Worm (Caenorhabditis elegans) whole organism, L4 larva: ENCODE results near the gene F32D8.14.

Experiments used
- F10B5.3 ChIP-seq: sonication (generic microtip); optimal IDR thresholded peaks from 2 replicates; lab custom pipeline; 2016; ENCODE audit warnings: mild to moderate bottlenecking, missing genetic modification characterization, missing compliant biosample characterization
- F44E2.7 ChIP-seq: fragments of 200-800 bp; sonication (Bioruptor generic); IDR thresholded peaks from 2 replicates; pipeline ENCODE4 v2.1.2; 2022; ENCODE audit warnings: missing genetic modification characterization, missing compliant biosample characterization
- R02D3.7 ChIP-seq: fragments of 150-350 bp; sonication (generic microtip); optimal IDR thresholded peaks from 3 replicates; lab custom pipeline; 2014; ENCODE audit warnings: missing biosample characterization, missing genetic modification characterization
- Y75B8A.6 ChIP-seq: fragments of 200-800 bp; sonication (Bioruptor generic); IDR thresholded peaks from 2 replicates; pipeline ENCODE4 v1.3.6; 2022; ENCODE audit warnings: missing genetic modification reagents, missing genetic modification characterization, missing compliant biosample characterization
- aha-1 ChIP-seq: fragments of 150-350 bp; peaks from one replicate; lab custom pipeline; 2014; ENCODE audit warnings: missing biosample characterization, missing genetic modification characterization
- aly-2 ChIP-seq: sonication (generic microtip); optimal IDR thresholded peaks from 2 replicates; lab custom pipeline; 2018; ENCODE audit warnings: missing biosample characterization, missing genetic modification characterization
- arid-1 ChIP-seq: fragments of 200-800 bp; sonication (Bioruptor generic); conservative IDR thresholded peaks from 2 replicates; pipeline ENCODE4 v1.3.6; 2022; ENCODE audit warnings: missing genetic modification reagents, missing genetic modification characterization, missing compliant biosample characterization
- attf-4 ChIP-seq: sonication (generic microtip); optimal IDR thresholded peaks from 3 replicates; lab custom pipeline; 2017; ENCODE audit warnings: missing biosample characterization, missing genetic modification characterization
- ceh-28 ChIP-seq: fragments of 150-350 bp; optimal IDR thresholded peaks from 2 replicates; lab custom pipeline; 2014; ENCODE audit warnings: missing biosample characterization, missing genetic modification reagents, missing genetic modification characterization
- ceh-32 ChIP-seq: sonication (generic microtip); optimal IDR thresholded peaks from 2 replicates; lab custom pipeline; 2016; ENCODE audit warnings: mild to moderate bottlenecking, missing genetic modification characterization, missing compliant biosample characterization; ENCODE audit not compliant: poor library complexity
- ceh-44 ChIP-seq: fragments of 200-800 bp; sonication (Bioruptor generic); IDR thresholded peaks from 2 replicates; pipeline ENCODE4 v1.3.6; 2022; ENCODE audit warnings: missing genetic modification reagents, missing genetic modification characterization, missing compliant biosample characterization
- ceh-62 ChIP-seq: sonication (generic microtip); optimal IDR thresholded peaks from 2 replicates; lab custom pipeline; 2017; ENCODE audit warnings: missing biosample characterization, missing genetic modification characterization
- ceh-82 ChIP-seq: sonication (generic microtip); optimal IDR thresholded peaks from 2 replicates; lab custom pipeline; 2017; ENCODE audit warnings: missing biosample characterization, missing genetic modification characterization
- cey-2 ChIP-seq: sonication (generic microtip); optimal IDR thresholded peaks from 3 replicates; lab custom pipeline; 2017; ENCODE audit warnings: missing genetic modification characterization, mild to moderate bottlenecking, missing compliant biosample characterization, antibody characterized with exemption, borderline replicate concordance; ENCODE audit not compliant: insufficient read depth
- daf-19 ChIP-seq: fragments of 200-800 bp; sonication (Bioruptor generic); conservative IDR thresholded peaks from 2 replicates; pipeline ENCODE4 v1.3.6; 2022; ENCODE audit warnings: missing genetic modification characterization, missing compliant biosample characterization
- daf-8 ChIP-seq: fragments of 200-800 bp; sonication (Bioruptor generic); IDR thresholded peaks from 2 replicates; pipeline ENCODE4 v1.3.6; 2022; ENCODE audit warnings: missing genetic modification characterization, missing compliant biosample characterization
- dmd-8 ChIP-seq: fragments of 200-800 bp; sonication (Bioruptor generic); IDR thresholded peaks from 2 replicates; pipeline ENCODE4 v1.3.6; 2022; ENCODE audit warnings: missing genetic modification characterization, missing compliant biosample characterization
- dmd-9 ChIP-seq: fragments of 200-800 bp; sonication (Bioruptor generic); IDR thresholded peaks from 2 replicates; pipeline ENCODE4 v1.3.6; 2022; ENCODE audit warnings: missing genetic modification reagents, missing genetic modification characterization, missing compliant biosample characterization
- dpl-1 ChIP-seq: fragments of 150-350 bp; optimal IDR thresholded peaks from 2 replicates; lab custom pipeline; 2014; ENCODE audit warnings: missing biosample characterization, missing genetic modification reagents, missing genetic modification characterization
- dve-1 ChIP-seq: sonication (generic microtip); optimal IDR thresholded peaks from 2 replicates; lab custom pipeline; 2017; ENCODE audit warnings: antibody characterized with exemption, mild to moderate bottlenecking, missing genetic modification characterization, missing compliant biosample characterization; ENCODE audit not compliant: insufficient read depth
- gei-8 ChIP-seq: fragments of 200-800 bp; sonication (Bioruptor generic); optimal IDR thresholded peaks from 2 replicates; lab custom pipeline; 2018; ENCODE audit warnings: mild to moderate bottlenecking, missing genetic modification characterization, missing compliant biosample characterization
- hlh-11 ChIP-seq: fragments of 200-800 bp; sonication (Bioruptor generic); optimal IDR thresholded peaks from 2 replicates; lab custom pipeline; 2018; ENCODE audit warnings: mild to moderate bottlenecking, missing genetic modification characterization, missing compliant biosample characterization
- hlh-30 ChIP-seq: sonication (generic microtip); optimal IDR thresholded peaks from 2 replicates; lab custom pipeline; 2017; ENCODE audit warnings: antibody characterized with exemption, mild to moderate bottlenecking, missing genetic modification characterization, missing compliant biosample characterization; ENCODE audit not compliant: insufficient read depth
- hmg-1.1 ChIP-seq: fragments of 200-800 bp; sonication (Bioruptor generic); IDR thresholded peaks from 2 replicates; pipeline ENCODE4 v1.3.6; 2022; ENCODE audit warnings: missing genetic modification reagents, missing genetic modification characterization, missing compliant biosample characterization
- lim-7 ChIP-seq: fragments of 200-800 bp; sonication (Bioruptor generic); IDR thresholded peaks from 2 replicates; pipeline ENCODE4 v1.3.6; 2022; ENCODE audit warnings: missing genetic modification characterization, missing compliant biosample characterization
- lin-39 ChIP-seq: fragments of 150-350 bp; optimal IDR thresholded peaks from 2 replicates; lab custom pipeline; 2014; ENCODE audit warnings: missing biosample characterization, missing genetic modification reagents, missing genetic modification characterization
- mdl-1 ChIP-seq, 2 experiments: fragments of 150-350 bp in 1 of 2; sonication (generic microtip) in 1 of 2; optimal IDR thresholded peaks; 2 replicates each; lab custom pipeline; 2014 to 2017; ENCODE audit warnings: missing biosample characterization in 2 of 2, missing genetic modification characterization in 2 of 2
- mxl-3 ChIP-seq: fragments of 200-800 bp; sonication (Bioruptor generic); optimal IDR thresholded peaks from 2 replicates; lab custom pipeline; 2018; ENCODE audit warnings: mild to moderate bottlenecking, missing genetic modification characterization, missing compliant biosample characterization
- nhr-10 ChIP-seq: fragments of 150-350 bp; optimal IDR thresholded peaks from 2 replicates; lab custom pipeline; 2014; ENCODE audit warnings: missing biosample characterization, missing genetic modification characterization
- nhr-28 ChIP-seq: fragments of 150-350 bp; optimal IDR thresholded peaks from 2 replicates; lab custom pipeline; 2014; ENCODE audit warnings: missing biosample characterization, missing genetic modification characterization
- nhr-48 ChIP-seq: sonication (generic microtip); optimal IDR thresholded peaks from 2 replicates; lab custom pipeline; 2016; ENCODE audit warnings: mild to moderate bottlenecking, missing genetic modification characterization, missing compliant biosample characterization
- pha-4 ChIP-seq, 2 experiments: fragments of 150-350 bp in 1 of 2; fragments of 200-800 bp in 1 of 2; sonication (Bioruptor generic) in 1 of 2; IDR thresholded peaks in 1 of 2; optimal IDR thresholded peaks in 1 of 2; 2 replicates each; pipeline versions ENCODE4 v1.3.6 to Lab custom; 2014 to 2022; ENCODE audit warnings: missing genetic modification characterization in 2 of 2, missing genetic modification reagents in 2 of 2, missing biosample characterization in 1 of 2, missing compliant biosample characterization in 1 of 2
- pqm-1 ChIP-seq: sonication (generic microtip); optimal IDR thresholded peaks from 2 replicates; lab custom pipeline; 2017; ENCODE audit warnings: missing biosample characterization, missing genetic modification characterization
- rbr-2 ChIP-seq: sonication (generic microtip); optimal IDR thresholded peaks from 2 replicates; lab custom pipeline; 2016; ENCODE audit warnings: missing genotype, missing genetic modification characterization, missing compliant biosample characterization
- snpc-1.2 ChIP-seq: fragments of 200-800 bp; sonication (Bioruptor generic); IDR thresholded peaks from 2 replicates; pipeline ENCODE4 v1.3.6; 2022; ENCODE audit warnings: missing genetic modification reagents, missing genetic modification characterization, missing compliant biosample characterization
- unc-39 ChIP-seq: sonication (generic microtip); optimal IDR thresholded peaks from 2 replicates; lab custom pipeline; 2017; ENCODE audit warnings: missing biosample characterization, missing genetic modification characterization
- unc-62 ChIP-seq, 3 experiments: fragments of 150-350 bp in 1 of 3; sonication (generic microtip); optimal IDR thresholded peaks in 2 of 3; peaks in 1 of 3; 1 replicate in 1 of 3; 2 replicates in 2 of 3; lab custom pipeline; 2014 to 2017; ENCODE audit warnings: missing biosample characterization in 3 of 3, missing genetic modification characterization in 3 of 3, missing genetic modification reagents in 3 of 3, missing genotype in 1 of 3
- zag-1 ChIP-seq: fragments of 150-350 bp; optimal IDR thresholded peaks from 2 replicates; lab custom pipeline; 2014; ENCODE audit warnings: missing biosample characterization, missing genetic modification characterization
- zip-2 ChIP-seq: fragments of 150-350 bp; optimal IDR thresholded peaks from 2 replicates; lab custom pipeline; 2014; ENCODE audit warnings: missing biosample characterization, missing genetic modification characterization

F32D8.14 gene

ce11 chrV:10904795-10905194 is 10.2 kb upstream of the F32D8.14 start (continued):
- TF ChIP-seq cey-2 (no peak), hlh-30 (tag; lab: Kevin White, UChicago) (peak; percentile 13)

ce11 chrV:10903748-10904147 is 9.2 kb upstream of the F32D8.14 start, which contains the start of gene F32D8.15:
TSS of gene F32D8.15 (plus strand) at chrV:10904048.
- TF ChIP-seq ceh-82 (tag; lab: Kevin White, UChicago) (no peak), gei-8 (GFP tag; lab: Kevin White, UChicago) (no peak), daf-19 (GFP tag; lab: Robert Waterston, UW) (no peak), lin-39 (tag; lab: Kevin White, UChicago) (no peak), daf-8 (GFP tag; lab: Robert Waterston, UW) (no peak), dmd-9 (GFP tag; lab: Robert Waterston, UW) (no peak), rbr-2 (tag; lab: Kevin White, UChicago) (no peak), lim-7 (no peak), ceh-62 (tag; lab: Kevin White, UChicago) (no peak), nhr-28 (tag; lab: Kevin White, UChicago) (no peak)

- TF ChIP-seq snpc-1.2 (no peak), ceh-44 (GFP tag; lab: Robert Waterston, UW) (no peak), F44E2.7 (GFP tag; lab: Robert Waterston, UW) (no peak), hlh-11 (tag; lab: Kevin White, UChicago) (no peak), pha-4 (GFP tag; IDR thresholded peaks at IDR 0.05; lab: Robert Waterston, UW) (no peak), pha-4 (tag; optimal IDR thresholded peaks at IDR 0.05; lab: Kevin White, UChicago) (no peak), unc-39 (tag; lab: Kevin White, UChicago) (no peak), mdl-1 (tag; optimal IDR thresholded peaks at IDR 0.05; lab: Kevin White, UChicago) (no peak), Y75B8A.6 (no peak)
Observed at ce11 chrV:10902682-10903081, 8.1 kb upstream of the F32D8.14 start, which contains the start of gene F32D8.8. TSS of gene F32D8.8 (minus strand) at chrV:10902782.

ce11 chrV:10901125-10901524 is 6.5 kb upstream of the F32D8.14 start, which contains the start of gene spp-16:
TSS of gene spp-16 (minus strand) at chrV:10901303.
- peak; percentile 53 for TF ChIP-seq pqm-1 (tag; lab: Kevin White, UChicago)
- TF ChIP-seq dve-1 (tag; lab: Kevin White, UChicago) = peak; percentile 16
- peak; percentile 44 for TF ChIP-seq nhr-28 (tag; lab: Kevin White, UChicago)
- TF ChIP-seq Y75B8A.6 = no peak

- TF ChIP-seq unc-62 (GFP tag; optimal IDR thresholded peaks at IDR 0.05 in 1 of 2; lab: Kevin White, UChicago) (peak in 1 of 2 experiments; percentile 29), unc-62 (tag; optimal IDR thresholded peaks at IDR 0.05; lab: Kevin White, UChicago) (no peak), attf-4 (no peak)
Observed at ce11 chrV:10898629-10899028, 4.0 kb upstream of the F32D8.14 start.

DNA sequence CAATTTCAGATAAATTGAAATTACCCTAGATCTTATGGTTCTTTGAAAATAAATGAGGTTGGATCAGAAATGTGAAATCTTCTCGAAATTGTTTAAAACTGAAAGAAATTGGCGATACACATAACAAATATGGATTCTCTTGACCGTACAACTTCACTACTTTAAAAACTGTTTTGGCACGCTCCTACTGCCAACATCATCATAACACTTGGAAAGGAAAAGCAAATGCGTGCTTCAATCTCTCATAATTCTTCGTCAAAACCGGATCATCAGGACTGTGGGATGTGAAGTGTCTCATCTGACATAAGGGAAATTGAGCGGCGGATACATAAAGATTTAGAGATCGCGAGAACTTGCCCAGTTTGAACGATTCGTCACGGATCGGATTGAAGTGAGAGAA is 3.5 kb upstream of the F32D8.14 start, which contains the start of gene F32D8.7:
F32D8.7 (plus strand) TSS at position 329 of the 400 bp plus-strand sequence.
- TF ChIP-seq dmd-8 (GFP tag; lab: Robert Waterston, UW) (no peak), unc-62 (GFP tag; optimal IDR thresholded peaks at IDR 0.05 in 1 of 2; lab: Kevin White, UChicago) (peak in 1 of 2 experiments; percentile 90), unc-62 (tag; optimal IDR thresholded peaks at IDR 0.05; lab: Kevin White, UChicago) (no peak), nhr-10 (no peak), nhr-28 (tag; lab: Kevin White, UChicago) (peak; percentile 10), aha-1 (peak; percentile 81)

DNA sequence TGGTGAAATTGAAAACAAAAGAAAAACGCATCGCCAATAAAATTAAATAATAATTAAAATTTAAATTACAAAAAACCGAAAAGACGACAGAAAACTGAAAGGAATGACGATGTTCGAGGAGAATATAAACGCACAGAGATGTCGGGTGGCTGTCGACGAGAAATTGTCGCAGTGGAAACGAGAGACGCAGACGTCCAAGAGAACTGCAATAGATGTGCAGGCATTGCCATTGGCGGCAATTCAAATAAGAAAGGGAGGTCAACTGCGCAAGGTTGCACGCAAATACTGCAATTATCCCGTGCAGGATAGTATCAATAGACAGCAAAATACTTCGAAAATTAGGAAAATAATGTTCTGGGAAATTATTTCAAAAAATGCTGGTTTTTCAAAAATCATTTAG is 2.6 kb upstream of the F32D8.14 start:
- TF ChIP-seq ceh-32 (tag; lab: Kevin White, UChicago) (peak; percentile 87), zip-2 (tag; lab: Kevin White, UChicago) (peak; percentile 91), ceh-44 (GFP tag; lab: Robert Waterston, UW) (peak; percentile 88), ceh-28 (tag; lab: Kevin White, UChicago) (no peak), zag-1 (tag; lab: Kevin White, UChicago) (peak; percentile 84), nhr-48 (tag; lab: Kevin White, UChicago) (peak; percentile 96), mdl-1 (tag; optimal IDR thresholded peaks at IDR 0.05; lab: Kevin White, UChicago) (peak; percentile 68 to 85), F10B5.3 (tag; lab: Kevin White, UChicago) (peak; percentile 93), hmg-1.1 (peak; percentile 95), arid-1 (GFP tag; lab: Robert Waterston, UW) (peak; percentile 96), R02D3.7 (tag; lab: Kevin White, UChicago) (peak; percentile 1), dpl-1 (peak; percentile 100), mxl-3 (peak; percentile 97), aly-2 (tag; lab: Kevin White, UChicago) (no peak)
